Worm (Caenorhabditis elegans) whole organism, L4 larva: ENCODE measurements around the gene T13C2.3.
A peak's percentile ranks its signal among the peaks of the same experiment; 100 is the strongest.

Experiments
- F37D6.2 ChIP-seq: sonication (generic microtip); optimal IDR thresholded peaks from 2 replicates; lab custom pipeline; 2016; ENCODE audit warnings: mild to moderate bottlenecking, missing genetic modification characterization, missing compliant biosample characterization
- dve-1 ChIP-seq: sonication (generic microtip); optimal IDR thresholded peaks from 2 replicates; lab custom pipeline; 2017; ENCODE audit warnings: antibody characterized with exemption, mild to moderate bottlenecking, missing genetic modification characterization, missing compliant biosample characterization; ENCODE audit not compliant: insufficient read depth
- lim-7 ChIP-seq: fragments of 200-800 bp; sonication (Bioruptor generic); IDR thresholded peaks from 2 replicates; pipeline ENCODE4 v1.3.6; 2022; ENCODE audit warnings: missing genetic modification characterization, missing compliant biosample characterization
- mdl-1 ChIP-seq, 2 experiments: fragments of 150-350 bp in 1 of 2; sonication (generic microtip) in 1 of 2; optimal IDR thresholded peaks; 2 replicates each; lab custom pipeline; 2014 to 2017; ENCODE audit warnings: missing biosample characterization in 2 of 2, missing genetic modification characterization in 2 of 2
- unc-39 ChIP-seq: sonication (generic microtip); optimal IDR thresholded peaks from 2 replicates; lab custom pipeline; 2017; ENCODE audit warnings: missing biosample characterization, missing genetic modification characterization

DNA sequence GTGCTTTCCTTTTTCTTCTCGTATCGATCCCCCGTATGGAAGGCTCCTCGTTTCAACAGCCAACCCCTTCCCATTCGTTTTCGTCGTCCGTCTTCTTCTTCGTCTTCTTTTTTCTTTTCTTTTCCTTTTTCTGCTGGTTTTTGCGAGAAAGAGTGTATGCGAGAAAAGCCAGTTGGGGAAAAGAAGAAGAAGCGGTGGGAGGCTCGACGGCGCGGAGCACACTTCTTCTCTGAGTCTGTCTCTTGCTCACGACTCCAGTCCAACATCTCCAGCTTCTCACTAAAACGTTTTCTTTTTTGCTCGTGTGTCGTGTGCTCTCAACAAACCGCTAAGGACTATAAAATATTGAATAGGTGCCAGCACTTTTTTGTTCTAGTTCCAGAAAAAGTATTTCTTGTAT is 19.5 kb downstream of the T13C2.3 start:
- TF ChIP-seq mdl-1 (tag; optimal IDR thresholded peaks at IDR 0.05; lab: Kevin White, UChicago) (peak in 1 of 2 experiments; percentile 14), unc-39 (no peak), F37D6.2 (tag; lab: Kevin White, UChicago) (peak; percentile 52), lim-7 (no peak), dve-1 (tag; lab: Kevin White, UChicago) (no peak)
